Worm (Caenorhabditis elegans) whole organism, L3 larva: ENCODE results near the gene ZK1236.5.

ENCODE experiments used
- elt-2 ChIP-seq: sonication (generic microtip); optimal IDR thresholded peaks from 2 replicates; lab custom pipeline; 2016; ENCODE audit warnings: missing genetic modification reagents, mild to moderate bottlenecking, missing genetic modification characterization, missing compliant biosample characterization
- fos-1 ChIP-seq: fragments of 150-350 bp; optimal IDR thresholded peaks from 2 replicates; lab custom pipeline; 2014; ENCODE audit warnings: missing biosample characterization, missing genetic modification characterization
- lin-15B ChIP-seq: fragments of 150-350 bp; optimal IDR thresholded peaks from 2 replicates; lab custom pipeline; 2014; ENCODE audit warnings: missing biosample characterization, missing genetic modification characterization
- nfya-1 ChIP-seq: sonication (generic microtip); optimal IDR thresholded peaks from 2 replicates; lab custom pipeline; 2017; ENCODE audit warnings: missing genetic modification characterization, mild to moderate bottlenecking, missing compliant biosample characterization, antibody characterized with exemption, moderate library complexity; ENCODE audit not compliant: insufficient read depth
- nhr-11 ChIP-seq: fragments of 150-350 bp; optimal IDR thresholded peaks from 2 replicates; lab custom pipeline; 2014; ENCODE audit warnings: missing biosample characterization, missing genetic modification characterization
- nhr-237 ChIP-seq: fragments of 150-350 bp; optimal IDR thresholded peaks from 2 replicates; lab custom pipeline; 2014; ENCODE audit warnings: missing biosample characterization, missing genetic modification characterization
- nhr-25 ChIP-seq: sonication (generic microtip); optimal IDR thresholded peaks from 2 replicates; lab custom pipeline; 2017; ENCODE audit warnings: missing biosample characterization, missing genetic modification characterization
- pqm-1 ChIP-seq: fragments of 150-350 bp; optimal IDR thresholded peaks from 2 replicates; lab custom pipeline; 2017; ENCODE audit warnings: missing biosample characterization, missing genetic modification characterization, inconsistent platforms
- unc-39 ChIP-seq: sonication (generic microtip); optimal IDR thresholded peaks from 4 replicates; lab custom pipeline; 2017; ENCODE audit warnings: missing biosample characterization, missing genetic modification characterization
- zag-1 ChIP-seq: fragments of 150-350 bp; optimal IDR thresholded peaks from 2 replicates; lab custom pipeline; 2014; ENCODE audit warnings: missing biosample characterization, missing genetic modification characterization
- ztf-4 ChIP-seq: fragments of 150-350 bp; optimal IDR thresholded peaks from 2 replicates; lab custom pipeline; 2014; ENCODE audit warnings: missing biosample characterization, missing genetic modification characterization

DNA sequence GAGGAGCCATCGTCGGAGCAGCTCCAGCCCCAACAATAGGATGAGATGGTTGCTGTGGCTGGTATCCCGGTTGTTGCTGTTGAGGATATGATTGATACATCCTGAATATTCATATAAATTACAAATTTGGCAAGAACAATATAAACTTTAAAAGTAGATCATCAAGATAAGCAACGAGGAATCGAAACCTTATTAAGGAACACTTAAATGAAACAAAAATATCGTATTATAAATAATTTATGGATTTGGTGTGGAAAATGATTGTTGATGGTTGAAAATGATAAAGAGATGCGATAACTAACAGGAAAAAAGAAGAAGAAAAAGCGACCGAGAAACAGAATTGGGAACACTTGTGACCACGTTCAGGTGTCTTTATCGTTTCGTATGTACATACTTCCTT, 7.3 kb upstream of the ZK1236.5 start, which contains the start of gene pqn-96:
- TF ChIP-seq fos-1 (no peak), unc-39 (tag; lab: Kevin White, UChicago) (no peak), nfya-1 (tag; lab: Kevin White, UChicago) (no peak), nhr-11 (tag; lab: Kevin White, UChicago) (no peak), lin-15B (no peak), pqm-1 (no peak), elt-2 (no peak), zag-1 (tag; lab: Kevin White, UChicago) (no peak), nhr-25 (tag; lab: Kevin White, UChicago) (no peak), nhr-237 (tag; lab: Kevin White, UChicago) (no peak), ztf-4 (tag; lab: Kevin White, UChicago) (no peak)
